Worm (Caenorhabditis elegans): ENCODE measurements around the gene csr-1.

Gene csr-1

DNA sequence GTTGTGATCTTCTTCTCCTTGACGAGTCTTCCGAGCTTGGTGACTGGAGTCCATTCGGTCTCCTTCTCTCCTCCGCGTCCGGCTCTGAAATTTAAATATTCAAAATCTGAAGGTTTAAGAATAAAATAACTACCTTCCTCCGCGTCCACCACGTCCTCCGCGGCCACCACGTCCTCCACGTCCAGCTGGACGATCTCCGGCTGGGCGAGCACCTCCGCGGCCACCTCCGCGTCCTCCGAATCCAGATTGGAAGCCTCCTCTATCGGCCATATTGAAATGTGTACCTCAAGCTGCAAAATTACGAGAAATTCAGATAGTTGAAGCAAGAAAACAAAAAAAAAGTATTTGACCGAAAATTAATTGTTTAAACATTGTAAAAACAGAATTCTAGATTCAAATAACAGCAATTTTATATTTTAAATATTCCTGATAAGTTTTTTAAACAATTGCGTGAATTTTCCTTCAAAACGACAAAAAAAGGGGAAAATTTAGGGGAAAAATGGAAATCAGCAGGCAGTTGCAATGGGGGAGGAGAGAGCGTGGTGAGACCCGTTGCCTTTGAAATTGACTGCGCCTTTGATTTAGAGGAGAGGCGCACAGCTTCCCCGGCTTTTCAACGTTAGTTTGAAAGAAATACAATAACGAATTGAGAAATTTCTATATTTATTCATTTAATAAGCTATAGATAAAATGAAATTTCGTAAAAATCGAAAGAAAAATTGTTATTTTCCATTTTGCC lies 30.8 kb upstream of the csr-1 start, which contains the start of gene rps-2:
rps-2 (minus strand) TSS at position 290 of the 739 bp plus-strand sequence.
- TF ChIP-seq nhr-43 (tag; optimal IDR thresholded peaks at IDR 0.05; ENCODE audit: poor library complexity, severe bottlenecking) (no peak), nhr-12 (tag; optimal IDR thresholded peaks at IDR 0.05) (no peak), lsy-12 (tag; optimal IDR thresholded peaks at IDR 0.05) (no peak), fkh-10 (GFP tag; optimal IDR thresholded peaks at IDR 0.05) (no peak), nhr-28 (tag; optimal IDR thresholded peaks at IDR 0.05) (no peak), nhr-11 (tag; optimal IDR thresholded peaks at IDR 0.05) (no peak), egl-27 (tag; optimal IDR thresholded peaks at IDR 0.05) (no peak), R02D3.7 (tag; optimal IDR thresholded peaks at IDR 0.05) (no peak), hmg-11 (tag; optimal IDR thresholded peaks at IDR 0.05) (no peak), lin-15B (tag; optimal IDR thresholded peaks at IDR 0.05) (peak; percentile 41), unc-62 (GFP tag; optimal IDR thresholded peaks at IDR 0.05) (no peak), nfya-1 (tag; optimal IDR thresholded peaks at IDR 0.05; ENCODE audit: insufficient read depth) (no peak), skn-1 (tag; optimal IDR thresholded peaks at IDR 0.05) (no peak), nhr-76 (tag; optimal IDR thresholded peaks at IDR 0.05) (no peak), jun-1 (tag; optimal IDR thresholded peaks at IDR 0.05) (no peak), aly-2 (tag; optimal IDR thresholded peaks at IDR 0.05) (no peak), elt-3 (tag; optimal IDR thresholded peaks at IDR 0.05) (no peak), mdl-1 (tag; optimal IDR thresholded peaks at IDR 0.05) (no peak), unc-39 (tag; optimal IDR thresholded peaks at IDR 0.05) (no peak), nhr-25 (tag; optimal IDR thresholded peaks at IDR 0.05) (peak; percentile 21), elt-2 (tag; optimal IDR thresholded peaks at IDR 0.05) (no peak), ama-1 (optimal IDR thresholded peaks at IDR 0.05) (no peak), egl-5 (tag; optimal IDR thresholded peaks at IDR 0.05) (peak; percentile 58), elt-1 (tag; optimal IDR thresholded peaks at IDR 0.05) (no peak), nhr-67 (tag; optimal IDR thresholded peaks at IDR 0.05) (no peak), nhr-237 (tag; optimal IDR thresholded peaks at IDR 0.05) (no peak), fkh-2 (tag; optimal IDR thresholded peaks at IDR 0.05) (no peak)

DNA sequence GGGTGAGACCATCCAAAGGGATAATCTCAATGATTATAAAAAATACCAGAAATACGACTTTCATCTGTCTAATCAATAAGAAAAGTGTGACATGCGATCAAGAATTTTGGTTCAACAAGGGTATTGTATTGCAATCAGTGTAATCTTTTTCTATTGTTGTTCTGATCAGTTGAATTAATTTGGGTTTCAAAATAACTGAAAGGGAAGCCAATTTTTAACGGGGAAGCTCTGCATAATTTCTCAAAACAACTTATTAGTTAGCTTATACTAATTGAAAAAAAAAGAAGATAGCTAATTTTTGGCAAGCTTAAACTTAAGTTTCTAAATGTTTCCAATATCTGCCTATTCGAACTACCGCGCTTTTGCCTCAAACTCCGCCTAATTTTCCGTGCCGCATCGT lies 29.8 kb upstream of the csr-1 start, which contains the start of gene C49H3.12:
C49H3.12 (minus strand) TSS at position 101 of the 400 bp plus-strand sequence.
- no peak for TF ChIP-seq mml-1 (tag; optimal IDR thresholded peaks at IDR 0.05)
- TF ChIP-seq nhr-43 (tag; optimal IDR thresholded peaks at IDR 0.05; ENCODE audit: poor library complexity, severe bottlenecking), result no peak
- no peak for TF ChIP-seq ztf-11 (tag; optimal IDR thresholded peaks at IDR 0.05)
- no peak for TF ChIP-seq fkh-10 (GFP tag; optimal IDR thresholded peaks at IDR 0.05)

DNA sequence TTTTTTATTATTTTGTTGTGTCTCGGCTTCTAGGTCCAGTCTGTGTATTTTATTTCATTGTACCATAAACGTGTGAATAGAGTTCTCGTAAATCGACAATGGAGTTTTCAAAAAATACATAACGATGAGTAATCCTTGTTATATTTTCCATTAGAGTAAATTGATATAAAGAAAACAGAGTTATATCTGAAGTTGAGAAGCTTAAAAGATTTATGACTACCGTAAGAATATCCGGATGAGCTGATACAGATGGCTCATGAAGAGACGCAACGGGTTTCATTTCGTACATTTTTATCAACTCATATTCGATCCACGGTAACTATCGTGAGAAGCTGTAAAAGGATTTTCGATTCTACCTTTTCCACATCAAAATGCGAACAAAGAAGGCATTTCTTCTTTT lies 29.2 kb upstream of the csr-1 start, which contains the start of gene gcy-8:
gcy-8 (plus strand) TSS at position 301 of the 400 bp plus-strand sequence.
- TF ChIP-seq skn-1 (tag; optimal IDR thresholded peaks at IDR 0.05) (no peak), jun-1 (tag; optimal IDR thresholded peaks at IDR 0.05) (no peak), pqm-1 (tag; optimal IDR thresholded peaks at IDR 0.05) (no peak), ama-1 (optimal IDR thresholded peaks at IDR 0.05) (no peak), elt-1 (tag; optimal IDR thresholded peaks at IDR 0.05) (no peak), lin-15B (tag; optimal IDR thresholded peaks at IDR 0.05) (no peak), mdl-1 (tag; optimal IDR thresholded peaks at IDR 0.05) (no peak), pha-4 (tag; optimal IDR thresholded peaks at IDR 0.05) (no peak)

DNA sequence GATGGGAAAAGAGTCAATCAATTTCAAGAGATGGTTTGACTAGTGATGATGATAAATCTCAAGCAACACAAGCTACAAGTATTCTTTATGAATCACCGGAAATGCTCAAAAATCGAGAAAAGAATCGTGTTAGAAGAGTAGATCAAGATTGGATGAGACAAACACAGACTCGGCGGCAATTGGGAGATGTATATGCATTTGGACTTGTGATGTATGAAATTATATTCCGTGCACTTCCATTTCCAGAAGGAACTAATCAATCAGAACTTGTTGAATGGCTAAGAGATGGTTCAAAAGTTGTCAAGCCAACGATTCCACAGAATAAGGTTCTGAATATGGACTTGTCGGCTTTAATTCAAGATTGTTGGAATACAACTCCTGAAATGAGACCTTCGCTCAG lies 25.2 kb upstream of the csr-1 start:
- no peak for TF ChIP-seq ztf-4 (tag; optimal IDR thresholded peaks at IDR 0.05)
- TF ChIP-seq elt-2 (tag; optimal IDR thresholded peaks at IDR 0.05), result no peak
- no peak for TF ChIP-seq snpc-4 (tag; optimal IDR thresholded peaks at IDR 0.05)
- no peak for TF ChIP-seq lsy-12 (tag; optimal IDR thresholded peaks at IDR 0.05)
- no peak for TF ChIP-seq fos-1 (tag; optimal IDR thresholded peaks at IDR 0.05)
- TF ChIP-seq nhr-76 (tag; optimal IDR thresholded peaks at IDR 0.05), result no peak
- no peak for TF ChIP-seq egl-27 (tag; optimal IDR thresholded peaks at IDR 0.05)
- TF ChIP-seq jun-1 (tag; optimal IDR thresholded peaks at IDR 0.05), result no peak
- TF ChIP-seq pha-4 (tag; optimal IDR thresholded peaks at IDR 0.05), result no peak
- TF ChIP-seq lin-39 (tag; optimal IDR thresholded peaks at IDR 0.05), result no peak
- no peak for TF ChIP-seq sea-2 (GFP tag; optimal IDR thresholded peaks at IDR 0.05)
- TF ChIP-seq aly-2 (tag; optimal IDR thresholded peaks at IDR 0.05), result no peak
- no peak for TF ChIP-seq mml-1 (tag; optimal IDR thresholded peaks at IDR 0.05)
- TF ChIP-seq nhr-11 (tag; optimal IDR thresholded peaks at IDR 0.05), result no peak
